Worm (Caenorhabditis elegans): ENCODE results near the gene sre-28.

DNA sequence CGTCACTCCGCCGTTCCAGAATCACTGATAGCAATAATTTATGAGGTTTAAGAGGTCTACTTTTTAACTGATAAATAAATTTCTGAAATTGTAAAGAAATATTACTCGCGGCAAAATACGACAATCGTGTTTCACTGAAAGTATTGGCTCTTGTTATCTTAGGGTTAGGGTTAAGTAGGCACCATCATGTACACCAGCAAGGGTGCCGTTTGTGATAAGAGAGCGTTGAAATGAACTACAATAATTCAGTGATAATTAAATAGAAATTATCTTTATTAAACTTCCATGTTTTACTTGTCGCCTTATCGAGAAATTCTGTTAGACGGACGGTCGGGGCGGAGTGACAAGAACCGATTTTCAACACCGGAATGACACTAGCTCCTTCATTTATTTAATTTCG lies 18.5 kb upstream of the sre-28 start:
- TF ChIP-seq skn-1 (tag; optimal IDR thresholded peaks at IDR 0.05) (no peak), egl-27 (tag; optimal IDR thresholded peaks at IDR 0.05) (peak; percentile 34), nhr-11 (tag; optimal IDR thresholded peaks at IDR 0.05) (no peak), aly-2 (tag; optimal IDR thresholded peaks at IDR 0.05) (no peak)
